Worm (Caenorhabditis elegans): ENCODE measurements around the gene ark-1.

DNA sequence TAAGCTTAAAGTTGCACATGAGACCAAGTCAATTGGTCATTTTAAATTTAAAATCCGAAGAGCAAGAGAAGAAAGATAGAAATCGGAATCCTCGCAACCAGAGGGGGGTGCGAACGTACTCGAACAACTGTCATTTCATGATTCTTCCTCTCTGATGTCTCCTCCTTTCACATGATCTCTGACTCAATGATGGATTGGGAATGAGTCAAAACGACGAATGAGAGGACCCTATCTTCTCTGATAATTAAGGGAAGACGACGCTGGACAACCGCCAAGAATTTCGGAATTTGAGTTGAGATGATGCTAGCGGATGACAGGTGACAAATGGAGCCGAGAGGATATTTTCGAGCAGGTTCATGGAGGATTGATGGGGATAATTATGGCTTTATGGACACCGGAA is 6.5 kb upstream of the ark-1 start:
- TF ChIP-seq nhr-10 (tag; optimal IDR thresholded peaks at IDR 0.05) (no peak), unc-39 (tag; optimal IDR thresholded peaks at IDR 0.05) (no peak), ZK546.5 (tag; optimal IDR thresholded peaks at IDR 0.05) (no peak), mep-1 (tag; optimal IDR thresholded peaks at IDR 0.05) (no peak), tag-97 (GFP tag; IDR thresholded peaks at IDR 0.05) (no peak), egl-27 (tag; optimal IDR thresholded peaks at IDR 0.05) (no peak), nhr-76 (tag; optimal IDR thresholded peaks at IDR 0.05) (no peak), ama-1 (optimal IDR thresholded peaks at IDR 0.05) (no peak), egl-43 (GFP tag; IDR thresholded peaks at IDR 0.05) (no peak), hlh-30 (tag; optimal IDR thresholded peaks at IDR 0.05; ENCODE audit: insufficient read depth) (no peak), ceh-82 (tag; optimal IDR thresholded peaks at IDR 0.05) (no peak), madf-9 (GFP tag; conservative IDR thresholded peaks at IDR 0.05) (no peak), nhr-77 (tag; optimal IDR thresholded peaks at IDR 0.05) (no peak)
